Worm (Caenorhabditis elegans) whole organism, L4/young adult: Measurements from ENCODE around the gene B0303.11.

Source experiments
- W03F9.2 ChIP-seq: fragments of 150-350 bp; optimal IDR thresholded peaks from 2 replicates; lab custom pipeline; 2014; ENCODE audit warnings: missing biosample characterization, missing genetic modification characterization
- dao-5 ChIP-seq: sonication (generic microtip); optimal IDR thresholded peaks from 2 replicates; lab custom pipeline; 2016; ENCODE audit warnings: missing genotype, missing genetic modification characterization, moderate library complexity, missing compliant biosample characterization

ce11 chrIII:8719105-8719504 is 8.9 kb upstream of the B0303.11 start:
- no peak for TF ChIP-seq W03F9.2 (tag; lab: Kevin White, UChicago)
- TF ChIP-seq dao-5 (tag; lab: Kevin White, UChicago) = no peak
